Worm (Caenorhabditis elegans) whole organism, L4 larva: ENCODE results near the gene pcm-1.

Experiments used
- F44E2.7 ChIP-seq: fragments of 200-800 bp; sonication (Bioruptor generic); IDR thresholded peaks from 2 replicates; pipeline ENCODE4 v2.1.2; 2022; ENCODE audit warnings: missing genetic modification characterization, missing compliant biosample characterization
- ZK546.5 ChIP-seq, 2 experiments: sonication (generic microtip); optimal IDR thresholded peaks; 2 replicates each; lab custom pipeline; 2017; ENCODE audit warnings: missing biosample characterization in 2 of 2, missing genetic modification characterization in 2 of 2
- ama-1 ChIP-seq: fragments of 150-350 bp; optimal IDR thresholded peaks from 2 replicates; lab custom pipeline; 2014; ENCODE audit warnings: inconsistent platforms, mixed read lengths
- ceh-82 ChIP-seq: sonication (generic microtip); optimal IDR thresholded peaks from 2 replicates; lab custom pipeline; 2017; ENCODE audit warnings: missing biosample characterization, missing genetic modification characterization
- hlh-11 ChIP-seq: fragments of 200-800 bp; sonication (Bioruptor generic); optimal IDR thresholded peaks from 2 replicates; lab custom pipeline; 2018; ENCODE audit warnings: mild to moderate bottlenecking, missing genetic modification characterization, missing compliant biosample characterization
- lin-39 ChIP-seq: fragments of 150-350 bp; optimal IDR thresholded peaks from 2 replicates; lab custom pipeline; 2014; ENCODE audit warnings: missing biosample characterization, missing genetic modification reagents, missing genetic modification characterization
- mdl-1 ChIP-seq, 2 experiments: fragments of 150-350 bp in 1 of 2; sonication (generic microtip) in 1 of 2; optimal IDR thresholded peaks; 2 replicates each; lab custom pipeline; 2014 to 2017; ENCODE audit warnings: missing biosample characterization in 2 of 2, missing genetic modification characterization in 2 of 2
- nhr-102 ChIP-seq: sonication (generic microtip); optimal IDR thresholded peaks from 2 replicates; lab custom pipeline; 2016; ENCODE audit warnings: mild to moderate bottlenecking, missing genetic modification characterization, moderate library complexity, missing compliant biosample characterization
- nhr-237 ChIP-seq: sonication (generic microtip); optimal IDR thresholded peaks from 2 replicates; lab custom pipeline; 2017; ENCODE audit warnings: missing biosample characterization, missing genetic modification characterization
- nhr-25 ChIP-seq: sonication (generic microtip); optimal IDR thresholded peaks from 2 replicates; lab custom pipeline; 2017; ENCODE audit warnings: missing genetic modification characterization, mild to moderate bottlenecking, missing compliant biosample characterization, antibody characterized with exemption, moderate library complexity, borderline replicate concordance; ENCODE audit not compliant: insufficient read depth
- nhr-6 ChIP-seq: fragments of 150-350 bp; optimal IDR thresholded peaks from 2 replicates; lab custom pipeline; 2014; ENCODE audit warnings: missing biosample characterization, missing genetic modification characterization
- zip-11 ChIP-seq: fragments of 200-800 bp; sonication (Bioruptor generic); IDR thresholded peaks from 2 replicates; pipeline ENCODE4 v1.3.6; 2022; ENCODE audit warnings: missing genetic modification characterization, missing compliant biosample characterization

DNA sequence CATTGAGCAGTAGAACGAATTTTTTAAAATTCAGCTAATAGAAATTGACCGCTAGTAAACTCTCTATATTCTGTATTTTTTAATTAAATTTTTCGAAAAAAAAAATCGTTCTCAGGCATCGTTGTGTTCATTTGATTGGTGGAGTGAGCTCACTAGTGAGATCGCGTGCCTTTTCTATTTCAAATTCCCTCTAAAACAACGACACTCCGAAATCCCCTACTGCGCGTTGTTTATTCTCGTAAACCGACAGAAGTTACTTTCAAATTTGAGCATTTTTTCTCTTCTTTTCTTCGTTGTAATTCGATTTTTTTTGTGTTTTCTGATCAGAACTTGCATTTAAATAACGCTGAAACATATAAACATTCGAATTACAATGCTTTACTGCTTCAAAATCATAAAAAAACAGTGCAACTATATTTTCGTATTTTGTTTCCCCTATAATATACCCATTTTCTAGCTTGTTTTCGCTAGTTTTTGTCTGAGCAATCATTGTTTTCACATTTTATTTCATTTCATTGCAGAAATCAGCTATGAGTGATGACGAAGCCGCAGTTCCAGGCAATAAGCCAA lies 24.1 kb downstream of the pcm-1 start, which contains the start of gene syf-3:
- no peak for TF ChIP-seq nhr-102
- TF ChIP-seq F44E2.7 (GFP tag; lab: Robert Waterston, UW) = no peak
- TF ChIP-seq nhr-6 (tag; lab: Kevin White, UChicago) = peak; percentile 4
- no peak for TF ChIP-seq ama-1 (lab: Kevin White, UChicago)
- TF ChIP-seq ceh-82 (tag; lab: Kevin White, UChicago) = no peak
- no peak for TF ChIP-seq nhr-237 (tag; lab: Kevin White, UChicago)
- no peak for TF ChIP-seq mdl-1 (tag; optimal IDR thresholded peaks at IDR 0.05; lab: Kevin White, UChicago)
- no peak for TF ChIP-seq zip-11
- TF ChIP-seq lin-39 = no peak
- no peak for TF ChIP-seq nhr-25
- no peak for TF ChIP-seq ZK546.5 (tag; optimal IDR thresholded peaks at IDR 0.05; lab: Kevin White, UChicago)
- no peak for TF ChIP-seq hlh-11 (tag; lab: Kevin White, UChicago)
